Fruit fly (Drosophila melanogaster) whole organism, embryonic: ENCODE data around the gene CG42393.
A peak's percentile ranks its signal among the peaks of the same experiment; 100 is the strongest.

Source experiments
- Asciz ChIP-seq: fragments of 200-800 bp; sonication (Bioruptor generic); optimal IDR thresholded peaks from 2 replicates; lab custom pipeline; 2017; ENCODE audit warnings: missing biosample characterization, mild to moderate bottlenecking, missing genetic modification characterization, missing genetic modification reagents
- Atf6 ChIP-seq: fragments of 200-800 bp; sonication (Bioruptor generic); IDR thresholded peaks from 2 replicates; pipeline ENCODE4 v1.3.6; 2022; ENCODE audit warnings: missing biosample characterization, missing genetic modification characterization
- CG13287 ChIP-seq: fragments of 200-800 bp; sonication (Bioruptor generic); IDR thresholded peaks from 2 replicates; pipeline ENCODE4 v1.3.6; 2022; ENCODE audit warnings: missing biosample characterization, missing genetic modification characterization; ENCODE audit not compliant: partially characterized antibody
- CG13775 ChIP-seq: fragments of 200-800 bp; sonication (Bioruptor generic); optimal IDR thresholded peaks from 3 replicates; lab custom pipeline; 2017; ENCODE audit warnings: missing biosample characterization, mild to moderate bottlenecking, missing genetic modification characterization
- CG13894 ChIP-seq: fragments of 200-800 bp; sonication (Bioruptor generic); optimal IDR thresholded peaks from 3 replicates; lab custom pipeline; 2018; ENCODE audit warnings: missing biosample characterization, mild to moderate bottlenecking, missing genetic modification characterization, moderate library complexity
- CG14710 ChIP-seq: fragments of 200-800 bp; sonication (Bioruptor generic); optimal IDR thresholded peaks from 3 replicates; lab custom pipeline; 2019; ENCODE audit warnings: missing biosample characterization, mild to moderate bottlenecking, missing genetic modification characterization, moderate library complexity
- CG15269 ChIP-seq: fragments of 200-800 bp; sonication (Bioruptor generic); optimal IDR thresholded peaks from 2 replicates; lab custom pipeline; 2018; ENCODE audit warnings: missing biosample characterization, mild to moderate bottlenecking, missing genetic modification characterization, moderate library complexity
- CG1529 ChIP-seq: fragments of 200-800 bp; sonication (Bioruptor generic); optimal IDR thresholded peaks from 3 replicates; lab custom pipeline; 2018; ENCODE audit warnings: missing biosample characterization, missing genetic modification characterization
- CG1647 ChIP-seq: fragments of 200-800 bp; sonication (Bioruptor generic); optimal IDR thresholded peaks from 3 replicates; lab custom pipeline; 2016; ENCODE audit warnings: missing biosample characterization, missing genetic modification characterization
- CG17912 ChIP-seq: fragments of 200-800 bp; sonication (Bioruptor generic); optimal IDR thresholded peaks from 2 replicates; lab custom pipeline; 2018; ENCODE audit warnings: missing biosample characterization, mild to moderate bottlenecking, missing genetic modification characterization
- CG2712 ChIP-seq: fragments of 200-800 bp; optimal IDR thresholded peaks from 3 replicates; lab custom pipeline; 2019; ENCODE audit warnings: missing biosample characterization, mild to moderate bottlenecking, missing genetic modification characterization, moderate library complexity
- CG31224 ChIP-seq: fragments of 200-800 bp; sonication (Bioruptor generic); IDR thresholded peaks from 2 replicates; pipeline ENCODE4 v1.3.6; 2022; ENCODE audit warnings: missing biosample characterization, missing genetic modification characterization
- CG32772 ChIP-seq: fragments of 200-800 bp; sonication (Bioruptor generic); IDR thresholded peaks from 2 replicates; pipeline ENCODE4 v1.3.6; 2022; ENCODE audit warnings: missing biosample characterization, missing genetic modification characterization
- CG34376 ChIP-seq: fragments of 200-800 bp; sonication (Bioruptor generic); optimal IDR thresholded peaks from 2 replicates; lab custom pipeline; 2018; ENCODE audit warnings: missing biosample characterization, mild to moderate bottlenecking, missing genetic modification characterization
- CG3838 ChIP-seq: fragments of 200-800 bp; sonication (Bioruptor generic); optimal IDR thresholded peaks from 3 replicates; lab custom pipeline; 2016; ENCODE audit warnings: missing biosample characterization, missing genetic modification characterization
- CG4360 ChIP-seq: fragments of 200-800 bp; sonication (Bioruptor generic); IDR thresholded peaks from 2 replicates; pipeline ENCODE4 v1.3.6; 2022; ENCODE audit warnings: missing biosample characterization, missing genetic modification characterization
- CG7786 ChIP-seq: fragments of 200-800 bp; sonication (Bioruptor generic); optimal IDR thresholded peaks from 2 replicates; lab custom pipeline; 2016; ENCODE audit warnings: missing biosample characterization, missing genetic modification characterization
- CG7928 ChIP-seq: fragments of 200-800 bp; sonication (Bioruptor generic); optimal IDR thresholded peaks from 2 replicates; lab custom pipeline; 2017; ENCODE audit warnings: missing biosample characterization, mild to moderate bottlenecking, missing genetic modification characterization
- CG8944 ChIP-seq: fragments of 200-800 bp; sonication (Bioruptor generic); optimal IDR thresholded peaks from 3 replicates; lab custom pipeline; 2016; ENCODE audit warnings: missing biosample characterization, missing genetic modification characterization
- CHES-1-like ChIP-seq: fragments of 200-800 bp; sonication (Bioruptor generic); optimal IDR thresholded peaks from 2 replicates; lab custom pipeline; 2016; ENCODE audit warnings: missing biosample characterization, missing genetic modification characterization
- Deaf1 ChIP-seq: fragments of 200-800 bp; optimal IDR thresholded peaks from 3 replicates; lab custom pipeline; 2019; ENCODE audit warnings: missing biosample characterization, mild to moderate bottlenecking, missing genetic modification characterization, moderate library complexity
- Dfd ChIP-seq, 2 experiments: fragments of >200 bp; optimal IDR thresholded peaks; 2 replicates each; lab custom pipeline; 2017; ENCODE audit warnings: missing biosample characterization in 2 of 2, missing genetic modification characterization in 2 of 2
- Ets65A ChIP-seq: fragments of 200-800 bp; sonication (Bioruptor generic); peaks from one replicate; lab custom pipeline; 2016; ENCODE audit warnings: missing biosample characterization, missing genetic modification characterization
- GATAe ChIP-seq: fragments of 200-800 bp; sonication (Bioruptor generic); conservative IDR thresholded peaks from 2 replicates; pipeline ENCODE4 v1.3.6; 2022; ENCODE audit warnings: missing biosample characterization, missing genetic modification characterization
- Gug ChIP-seq: fragments of 200-800 bp; sonication (Bioruptor generic); IDR thresholded peaks from 4 replicates; pipeline ENCODE4 v1.3.6; 2022; ENCODE audit warnings: missing biosample characterization, missing genetic modification characterization
- H2.0 ChIP-seq: fragments of 200-800 bp; sonication (Bioruptor generic); IDR thresholded peaks from 2 replicates; pipeline ENCODE4 v1.3.6; 2022; ENCODE audit warnings: missing biosample characterization, missing genetic modification characterization
- Optix ChIP-seq: fragments of 200-800 bp; sonication (Bioruptor generic); IDR thresholded peaks from 3 replicates; pipeline ENCODE4 v1.3.6; 2022; ENCODE audit warnings: missing biosample characterization, missing genetic modification characterization
- PHDP ChIP-seq: fragments of 200-800 bp; sonication (Bioruptor generic); optimal IDR thresholded peaks from 3 replicates; lab custom pipeline; 2018; ENCODE audit warnings: missing biosample characterization, mild to moderate bottlenecking, missing genetic modification characterization, moderate library complexity
- Poxn ChIP-seq: fragments of 200-800 bp; sonication (Bioruptor generic); IDR thresholded peaks from 2 replicates; pipeline ENCODE4 v1.3.6; 2022; ENCODE audit warnings: missing biosample characterization, missing genetic modification characterization
- Scr ChIP-seq: fragments of 200-800 bp; sonication (Bioruptor generic); IDR thresholded peaks from 2 replicates; pipeline ENCODE4 v1.3.6; 2022; ENCODE audit warnings: missing biosample characterization, missing genetic modification characterization; ENCODE audit not compliant: partially characterized antibody
- Side ChIP-seq: fragments of 200-800 bp; sonication (Bioruptor generic); optimal IDR thresholded peaks from 2 replicates; lab custom pipeline; 2016; ENCODE audit warnings: missing biosample characterization, missing genetic modification characterization
- ara ChIP-seq: fragments of 200-800 bp; sonication (Bioruptor generic); IDR thresholded peaks from 2 replicates; pipeline ENCODE4 v1.3.6; 2022; ENCODE audit warnings: missing biosample characterization, missing genetic modification characterization
- bcd ChIP-seq: fragments of 200-800 bp; sonication (Bioruptor generic); optimal IDR thresholded peaks from 2 replicates; lab custom pipeline; 2017; ENCODE audit warnings: missing biosample characterization, mild to moderate bottlenecking, missing genetic modification characterization
- cg ChIP-seq: fragments of 200-800 bp; sonication (Bioruptor generic); optimal IDR thresholded peaks from 3 replicates; lab custom pipeline; 2019; ENCODE audit warnings: missing biosample characterization, mild to moderate bottlenecking, missing genetic modification characterization, moderate library complexity
- dmrt11E ChIP-seq: fragments of 200-800 bp; sonication (Bioruptor generic); optimal IDR thresholded peaks from 3 replicates; lab custom pipeline; 2018; ENCODE audit warnings: missing biosample characterization, mild to moderate bottlenecking, missing genetic modification characterization, moderate library complexity
- dmrt99B ChIP-seq: fragments of 200-800 bp; sonication (Bioruptor generic); optimal IDR thresholded peaks from 2 replicates; lab custom pipeline; 2018; ENCODE audit warnings: missing biosample characterization, mild to moderate bottlenecking, missing genetic modification characterization, moderate library complexity
- dpn ChIP-seq, 2 experiments: fragments of 200-800 bp; sonication (Bioruptor generic); optimal IDR thresholded peaks; 3 replicates each; lab custom pipeline; 2016; ENCODE audit warnings: missing biosample characterization in 2 of 2, missing genetic modification characterization in 2 of 2
- fd96Cb ChIP-seq: fragments of 200-800 bp; sonication (Bioruptor generic); optimal IDR thresholded peaks from 2 replicates; lab custom pipeline; 2018; ENCODE audit warnings: missing biosample characterization, mild to moderate bottlenecking, missing genetic modification characterization, moderate library complexity
- gfzf ChIP-seq: fragments of 200-800 bp; sonication (Bioruptor generic); optimal IDR thresholded peaks from 2 replicates; lab custom pipeline; 2016; ENCODE audit warnings: missing biosample characterization, mild to moderate bottlenecking, missing genetic modification characterization, moderate library complexity
- her ChIP-seq: fragments of 200-800 bp; sonication (Bioruptor generic); optimal IDR thresholded peaks from 2 replicates; lab custom pipeline; 2016; ENCODE audit warnings: missing biosample characterization, missing genetic modification characterization
- kah ChIP-seq: fragments of 200-800 bp; sonication (Bioruptor generic); optimal IDR thresholded peaks from 2 replicates; lab custom pipeline; 2018; ENCODE audit warnings: missing biosample characterization, mild to moderate bottlenecking, missing genetic modification characterization
- lbe ChIP-seq: fragments of 200-800 bp; sonication (Bioruptor generic); optimal IDR thresholded peaks from 2 replicates; lab custom pipeline; 2016; ENCODE audit warnings: missing biosample characterization, mild to moderate bottlenecking, missing genetic modification characterization
- mirr ChIP-seq: fragments of 200-800 bp; sonication (Bioruptor generic); optimal IDR thresholded peaks from 3 replicates; lab custom pipeline; 2018; ENCODE audit warnings: missing biosample characterization, mild to moderate bottlenecking, missing genetic modification characterization
- mld ChIP-seq: fragments of 200-800 bp; sonication (Bioruptor generic); IDR thresholded peaks from 3 replicates; pipeline ENCODE4 v1.3.6; 2022; ENCODE audit warnings: missing biosample characterization, missing genetic modification characterization; ENCODE audit not compliant: partially characterized antibody
- nerfin-1 ChIP-seq: fragments of 200-800 bp; sonication (Bioruptor generic); optimal IDR thresholded peaks from 3 replicates; lab custom pipeline; 2019; ENCODE audit warnings: missing biosample characterization, mild to moderate bottlenecking, missing genetic modification characterization, moderate library complexity
- pnt ChIP-seq: fragments of 200-800 bp; sonication (Bioruptor generic); optimal IDR thresholded peaks from 3 replicates; lab custom pipeline; 2016; ENCODE audit warnings: missing biosample characterization, missing genetic modification characterization
- so ChIP-seq: fragments of 200-800 bp; sonication (Bioruptor generic); IDR thresholded peaks from 3 replicates; pipeline ENCODE4 v1.3.6; 2022; ENCODE audit warnings: missing biosample characterization, missing genetic modification characterization
- tio ChIP-seq: fragments of 200-800 bp; sonication (Bioruptor generic); optimal IDR thresholded peaks from 2 replicates; lab custom pipeline; 2017; ENCODE audit warnings: missing biosample characterization, missing genetic modification characterization, inconsistent platforms
- trem ChIP-seq: fragments of 200-800 bp; optimal IDR thresholded peaks from 3 replicates; lab custom pipeline; 2019; ENCODE audit warnings: missing biosample characterization, mild to moderate bottlenecking, missing genetic modification characterization, moderate library complexity
- wdn ChIP-seq: fragments of 200-800 bp; sonication (Bioruptor generic); IDR thresholded peaks from 2 replicates; pipeline ENCODE4 v1.3.6; 2022; ENCODE audit warnings: missing biosample characterization, missing genetic modification characterization

The CG42393 gene

DNA sequence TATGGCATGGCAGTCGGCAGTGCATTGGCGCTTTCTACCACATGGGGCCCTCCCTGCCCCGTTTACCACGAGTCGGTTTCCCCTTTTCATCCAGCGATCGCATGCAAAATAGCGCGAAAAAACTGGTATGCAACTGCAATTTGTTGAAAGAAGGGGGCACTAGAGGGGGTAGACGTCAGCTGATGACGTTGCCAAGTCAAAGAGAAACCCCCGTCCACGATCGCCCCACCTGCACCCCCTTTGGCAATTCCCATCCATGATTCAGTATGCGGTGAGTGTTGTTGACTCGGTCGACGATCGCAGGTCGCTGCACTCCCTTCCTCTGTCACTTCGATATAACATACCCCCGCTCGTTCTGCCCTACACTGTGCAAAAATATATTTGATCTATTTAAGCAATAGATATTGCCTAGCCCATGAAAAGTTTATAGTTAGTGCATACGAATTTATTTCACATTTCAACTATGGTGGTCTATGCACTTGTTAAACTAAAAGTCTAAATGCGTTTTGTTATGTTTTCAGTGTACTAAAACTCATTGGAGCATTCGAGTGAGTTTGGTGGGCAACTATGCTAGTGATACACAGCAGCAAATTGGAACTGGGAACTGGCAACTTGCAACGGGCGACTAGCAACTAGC, 33.7 kb upstream of the CG42393 start (continued):
- no peak for TF ChIP-seq CG31224 (GFP tag; lab: Robert Waterston, UW)
- TF ChIP-seq Dfd (GFP tag; optimal IDR thresholded peaks at IDR 0.05; lab: Kevin White, UChicago): no peak
- peak; percentile 74 for TF ChIP-seq CG1647
- peak; percentile 77 for TF ChIP-seq CG8944
- peak; percentile 88 for TF ChIP-seq fd96Cb (tag; lab: Kevin White, UChicago)
- no peak for TF ChIP-seq Atf6 (GFP tag; lab: Robert Waterston, UW)
- peak; percentile 79 for TF ChIP-seq CG32772 (GFP tag; lab: Robert Waterston, UW)
- TF ChIP-seq trem (tag; lab: Kevin White, UChicago): peak; percentile 84
- TF ChIP-seq CG13287: no peak
- TF ChIP-seq CG2712 (tag; lab: Kevin White, UChicago): peak; percentile 94
- TF ChIP-seq Poxn: no peak
- TF ChIP-seq gfzf (GFP tag; lab: Kevin White, UChicago): no peak
- TF ChIP-seq PHDP (tag; lab: Kevin White, UChicago): peak; percentile 68
- peak; percentile 30 for TF ChIP-seq Deaf1 (tag; lab: Kevin White, UChicago)
- peak; percentile 11 for TF ChIP-seq CG15269 (tag; lab: Kevin White, UChicago)
- TF ChIP-seq H2.0 (GFP tag; lab: Robert Waterston, UW): peak; percentile 50; the same call in 1 of the 2 replicates
- TF ChIP-seq kah (GFP tag; lab: Kevin White, UChicago): peak; percentile 26
- TF ChIP-seq nerfin-1: peak; percentile 61
- 0 out of 3 replicates have a peak, but pooled peaks have one; percentile 18 for TF ChIP-seq so
- no peak for TF ChIP-seq wdn (GFP tag; lab: Robert Waterston, UW)
- no peak for TF ChIP-seq CG4360 (GFP tag; lab: Robert Waterston, UW)
- no peak for TF ChIP-seq CHES-1-like (GFP tag; lab: Kevin White, UChicago)
- TF ChIP-seq CG3838: peak; percentile 31
- peak; percentile 76 for TF ChIP-seq pnt
- peak; percentile 97 for TF ChIP-seq dmrt11E
- peak; percentile 72 for TF ChIP-seq CG7786 (GFP tag; lab: Kevin White, UChicago)
- peak; percentile 66 for TF ChIP-seq dmrt99B (tag; lab: Kevin White, UChicago)
- no peak for TF ChIP-seq mirr
- TF ChIP-seq cg (GFP tag; lab: Kevin White, UChicago): no peak
- no peak for TF ChIP-seq CG13894 (tag; lab: Kevin White, UChicago)
- peak; percentile 69 for TF ChIP-seq CG13775 (GFP tag; lab: Kevin White, UChicago)
- TF ChIP-seq GATAe: no peak
- peak; percentile 78 for TF ChIP-seq tio
- TF ChIP-seq CG34376 (GFP tag; lab: Kevin White, UChicago): no peak
- TF ChIP-seq ara (GFP tag; lab: Robert Waterston, UW): peak; percentile 90
- TF ChIP-seq dpn (GFP tag; optimal IDR thresholded peaks at IDR 0.05; lab: Kevin White, UChicago): peak; percentile 73
- TF ChIP-seq Gug (GFP tag; lab: Robert Waterston, UW): peak; percentile 42; the same call in 2 of the 4 replicates
- TF ChIP-seq CG1529: peak; percentile 72
- peak; percentile 55 for TF ChIP-seq her (GFP tag; lab: Kevin White, UChicago)
- peak; percentile 76 for TF ChIP-seq lbe (GFP tag; lab: Kevin White, UChicago)
- TF ChIP-seq Optix (GFP tag; lab: Robert Waterston, UW): peak; percentile 58; the same call in 2 of the 3 replicates
- TF ChIP-seq Asciz (GFP tag; lab: Kevin White, UChicago): peak; percentile 63
- TF ChIP-seq CG7928 (GFP tag; lab: Kevin White, UChicago): no peak
- TF ChIP-seq Side (GFP tag; lab: Kevin White, UChicago): peak; percentile 74
- TF ChIP-seq Scr: no peak
- TF ChIP-seq CG17912 (GFP tag; lab: Kevin White, UChicago): no peak
- TF ChIP-seq mld: no peak
- peak; percentile 89 for TF ChIP-seq CG14710
- peak; percentile 57 for TF ChIP-seq bcd (GFP tag; lab: Kevin White, UChicago)
- peak; percentile 97 for TF ChIP-seq Ets65A
